Fruit fly (Drosophila melanogaster): Measurements from ENCODE around the gene lbe.

DNA sequence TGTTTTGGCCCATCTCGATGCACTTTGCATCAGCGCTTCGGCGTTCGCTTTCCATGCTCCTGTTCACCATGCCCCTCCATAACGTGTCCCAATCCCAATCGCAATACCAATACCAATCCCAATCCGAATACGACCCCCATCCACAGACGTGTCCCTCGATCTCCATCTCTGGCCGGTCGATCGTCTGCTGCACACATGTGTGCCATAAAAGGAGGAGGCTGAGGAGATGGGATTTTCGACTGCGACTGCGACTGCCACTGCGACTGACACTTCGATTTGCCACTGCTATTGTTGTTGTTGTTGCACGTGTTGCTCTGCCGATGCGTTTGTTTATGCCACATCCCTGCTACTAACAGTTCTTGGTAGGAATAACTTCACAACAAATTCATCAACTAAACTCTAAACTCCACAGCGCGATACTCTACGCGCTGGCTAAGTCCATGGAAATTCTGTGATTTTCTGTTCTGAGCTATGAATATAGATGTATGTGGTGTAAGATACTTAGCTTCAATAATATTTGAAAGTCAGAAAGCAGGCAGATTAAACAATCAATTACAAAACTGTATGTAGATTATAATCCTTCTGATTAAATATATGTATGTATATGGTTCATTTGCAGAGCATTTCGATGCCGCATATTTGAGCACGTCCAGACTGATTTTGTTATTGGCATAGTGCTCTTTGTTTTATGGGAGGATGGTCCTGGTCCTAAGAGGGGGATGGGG, 53.2 kb downstream of the lbe start:
- TF ChIP-seq CG8478 (optimal IDR thresholded peaks at IDR 0.05) (no peak), CTCF (optimal IDR thresholded peaks at IDR 0.05) (no peak)

Measured in S2 (cell line).